Fruit fly (Drosophila melanogaster) whole organism, pupa: Measurements from ENCODE around the gene dgt2.

Experiments used
- CG10348 ChIP-seq: fragments of 200-800 bp; sonication (Bioruptor generic); IDR thresholded peaks from 2 replicates; pipeline ENCODE4 v1.3.6; 2022; ENCODE audit warnings: missing biosample characterization, missing genetic modification characterization
- CG12605 ChIP-seq: fragments of 200-800 bp; sonication (Bioruptor generic); IDR thresholded peaks from 2 replicates; pipeline ENCODE4 v1.3.6; 2022; ENCODE audit warnings: missing biosample characterization, missing genetic modification characterization
- CG13204 ChIP-seq: fragments of 200-800 bp; sonication (Bioruptor generic); optimal IDR thresholded peaks from 2 replicates; lab custom pipeline; 2018; ENCODE audit warnings: missing biosample characterization, mild to moderate bottlenecking, missing genetic modification characterization, moderate library complexity
- CG17806 ChIP-seq: fragments of 200-800 bp; sonication (Bioruptor generic); optimal IDR thresholded peaks from 2 replicates; lab custom pipeline; 2018; ENCODE audit warnings: missing biosample characterization, mild to moderate bottlenecking, missing genetic modification characterization, moderate library complexity
- CG32121 ChIP-seq: fragments of 200-800 bp; sonication (Bioruptor generic); IDR thresholded peaks from 2 replicates; pipeline ENCODE4 v1.3.6; 2022; ENCODE audit warnings: missing biosample characterization, missing genetic modification characterization
- CG4496 ChIP-seq: fragments of 200-800 bp; sonication (Bioruptor generic); IDR thresholded peaks from 3 replicates; pipeline ENCODE4 v1.3.6; 2022; ENCODE audit warnings: missing biosample characterization, missing genetic modification characterization
- CG8301 ChIP-seq: fragments of 200-800 bp; sonication (Bioruptor generic); optimal IDR thresholded peaks from 2 replicates; lab custom pipeline; 2018; ENCODE audit warnings: missing biosample characterization, mild to moderate bottlenecking, missing genetic modification characterization
- EcR ChIP-seq: fragments of 200-800 bp; sonication (Bioruptor generic); optimal IDR thresholded peaks from 3 replicates; lab custom pipeline; 2019; ENCODE audit warnings: missing biosample characterization, missing genetic modification characterization, mild to moderate bottlenecking, moderate library complexity, missing genetic modification reagents
- Pif1B ChIP-seq: fragments of 200-800 bp; sonication (Bioruptor generic); optimal IDR thresholded peaks from 3 replicates; lab custom pipeline; 2016; ENCODE audit warnings: missing biosample characterization, missing genetic modification characterization
- Snoo ChIP-seq: fragments of 200-800 bp; sonication (Bioruptor generic); optimal IDR thresholded peaks from 3 replicates; lab custom pipeline; 2017; ENCODE audit warnings: missing biosample characterization, mild to moderate bottlenecking, missing genetic modification characterization, inconsistent platforms
- fd96Ca ChIP-seq: fragments of 200-800 bp; sonication (Bioruptor generic); IDR thresholded peaks from 3 replicates; pipeline ENCODE4 v1.3.6; 2022; ENCODE audit warnings: missing biosample characterization, missing genetic modification characterization

DNA sequence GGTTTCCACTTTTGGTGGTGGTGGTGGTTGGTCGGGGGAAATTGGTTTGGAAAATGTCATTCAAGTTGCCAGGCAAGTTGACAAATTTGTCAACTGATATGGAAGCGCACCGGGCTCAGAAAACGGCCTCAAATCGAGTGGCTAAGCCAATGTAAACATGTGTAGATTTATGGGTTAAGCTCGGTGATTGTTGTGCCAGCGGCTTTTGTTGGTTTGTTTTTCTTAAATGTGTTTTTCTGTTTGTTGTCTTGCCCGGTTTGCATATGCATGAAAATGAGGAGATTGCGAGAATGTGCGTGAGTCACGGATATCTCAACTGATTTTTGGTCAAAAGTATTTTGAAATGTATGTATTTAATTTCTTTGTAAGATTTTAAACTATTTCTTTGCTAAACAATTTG is 28.8 kb upstream of the dgt2 start:
- no peak for TF ChIP-seq EcR (GFP tag; lab: Kevin White, UChicago)
- TF ChIP-seq CG17806 (tag; lab: Kevin White, UChicago) = no peak
- no peak for TF ChIP-seq CG4496 (GFP tag; lab: Robert Waterston, UW)
- TF ChIP-seq Snoo = no peak
- no peak for TF ChIP-seq CG32121 (GFP tag; lab: Robert Waterston, UW)
- no peak for TF ChIP-seq CG8301 (tag; lab: Kevin White, UChicago)
- no peak for TF ChIP-seq CG12605 (GFP tag; lab: Robert Waterston, UW)
- no peak for TF ChIP-seq fd96Ca (GFP tag; lab: Robert Waterston, UW)
- TF ChIP-seq Pif1B (GFP tag; lab: Kevin White, UChicago) = no peak
- TF ChIP-seq CG10348 = no peak
- TF ChIP-seq CG13204 = no peak
